Fruit fly (Drosophila melanogaster) whole organism, embryonic: ENCODE results near the gene nonA.

Experiments
- CG10431 ChIP-seq: fragments of 200-800 bp; sonication (Bioruptor generic); optimal IDR thresholded peaks from 3 replicates; lab custom pipeline; 2018; ENCODE audit warnings: missing biosample characterization, mild to moderate bottlenecking, missing genetic modification characterization
- CG10543 ChIP-seq: fragments of 200-800 bp; sonication (Bioruptor generic); optimal IDR thresholded peaks from 3 replicates; lab custom pipeline; 2017; ENCODE audit warnings: missing biosample characterization, mild to moderate bottlenecking, missing genetic modification characterization, moderate library complexity
- CG11696 ChIP-seq: fragments of 200-800 bp; sonication (Bioruptor generic); IDR thresholded peaks from 2 replicates; pipeline ENCODE4 v1.3.6; 2022; ENCODE audit warnings: missing biosample characterization, missing genetic modification characterization
- CG12942 ChIP-seq: fragments of 200-800 bp; sonication (Bioruptor generic); optimal IDR thresholded peaks from 3 replicates; lab custom pipeline; 2016; ENCODE audit warnings: missing biosample characterization, missing genetic modification characterization
- CG14710 ChIP-seq: fragments of 200-800 bp; sonication (Bioruptor generic); optimal IDR thresholded peaks from 3 replicates; lab custom pipeline; 2019; ENCODE audit warnings: missing biosample characterization, mild to moderate bottlenecking, missing genetic modification characterization, moderate library complexity
- CG15514 ChIP-seq: fragments of 200-800 bp; sonication (Bioruptor generic); optimal IDR thresholded peaks from 3 replicates; lab custom pipeline; 2017; ENCODE audit warnings: missing biosample characterization, missing genetic modification characterization, mild to moderate bottlenecking, moderate library complexity, missing genetic modification reagents
- CG17361 ChIP-seq: fragments of 200-800 bp; sonication (Bioruptor generic); IDR thresholded peaks from 3 replicates; pipeline ENCODE4 v1.3.6; 2022; ENCODE audit warnings: missing biosample characterization, missing genetic modification characterization
- CG2116 ChIP-seq: fragments of 200-800 bp; sonication (Bioruptor generic); optimal IDR thresholded peaks from 3 replicates; lab custom pipeline; 2018; ENCODE audit warnings: missing biosample characterization, mild to moderate bottlenecking, missing genetic modification characterization
- CG31224 ChIP-seq: fragments of 200-800 bp; sonication (Bioruptor generic); IDR thresholded peaks from 2 replicates; pipeline ENCODE4 v1.3.6; 2022; ENCODE audit warnings: missing biosample characterization, missing genetic modification characterization
- CG3726 ChIP-seq: fragments of 200-800 bp; sonication (Bioruptor generic); IDR thresholded peaks from 3 replicates; pipeline ENCODE4, ENCODE4 v1.3.6; 2022; ENCODE audit warnings: missing biosample characterization, missing genetic modification characterization
- CG4854 ChIP-seq: fragments of 200-800 bp; sonication (Bioruptor generic); optimal IDR thresholded peaks from 2 replicates; lab custom pipeline; 2016; ENCODE audit warnings: missing biosample characterization, missing genetic modification characterization, inconsistent platforms
- CG6175 ChIP-seq: fragments of 200-800 bp; sonication (Bioruptor generic); IDR thresholded peaks from 3 replicates; pipeline ENCODE4 v1.3.6; 2022; ENCODE audit warnings: missing biosample characterization, missing genetic modification characterization
- CG6683 ChIP-seq: fragments of 200-800 bp; sonication (Bioruptor generic); optimal IDR thresholded peaks from 2 replicates; lab custom pipeline; 2017; ENCODE audit warnings: missing biosample characterization, mild to moderate bottlenecking, missing genetic modification characterization, missing genetic modification reagents
- CG6689 ChIP-seq: fragments of 200-800 bp; sonication (Bioruptor generic); IDR thresholded peaks from 2 replicates; pipeline ENCODE4 v1.3.6; 2022; ENCODE audit warnings: missing biosample characterization, missing genetic modification characterization
- CG6791 ChIP-seq: fragments of 200-800 bp; sonication (Bioruptor generic); IDR thresholded peaks from 3 replicates; pipeline ENCODE4 v1.3.6; 2022; ENCODE audit warnings: missing biosample characterization, missing genetic modification characterization; ENCODE audit not compliant: partially characterized antibody
- CG7786 ChIP-seq: fragments of 200-800 bp; sonication (Bioruptor generic); optimal IDR thresholded peaks from 2 replicates; lab custom pipeline; 2016; ENCODE audit warnings: missing biosample characterization, missing genetic modification characterization
- CG8765 ChIP-seq: fragments of 200-800 bp; sonication (Bioruptor generic); IDR thresholded peaks from 2 replicates; pipeline ENCODE4 v1.3.6; 2022; ENCODE audit warnings: missing biosample characterization, missing genetic modification characterization
- CG8924 ChIP-seq: fragments of 200-800 bp; optimal IDR thresholded peaks from 3 replicates; lab custom pipeline; 2019; ENCODE audit warnings: missing biosample characterization, mild to moderate bottlenecking, missing genetic modification characterization, moderate library complexity
- CG9215 ChIP-seq: fragments of 200-800 bp; sonication (Bioruptor generic); IDR thresholded peaks from 2 replicates; pipeline ENCODE4 v1.3.6; 2022; ENCODE audit warnings: missing biosample characterization, missing genetic modification characterization
- CG9727 ChIP-seq: fragments of 200-800 bp; sonication (Bioruptor generic); optimal IDR thresholded peaks from 3 replicates; lab custom pipeline; 2017; ENCODE audit warnings: missing biosample characterization, mild to moderate bottlenecking, missing genetic modification characterization
- D19A ChIP-seq: fragments of 200-800 bp; optimal IDR thresholded peaks from 3 replicates; lab custom pipeline; 2019; ENCODE audit warnings: missing biosample characterization, mild to moderate bottlenecking, missing genetic modification characterization, moderate library complexity
- Doc3 ChIP-seq: fragments of 200-800 bp; sonication (Bioruptor generic); IDR thresholded peaks from 3 replicates; pipeline ENCODE4 v1.3.6; 2022; ENCODE audit warnings: missing biosample characterization, missing genetic modification characterization; ENCODE audit not compliant: partially characterized antibody
- Drgx ChIP-seq: fragments of 200-800 bp; sonication (Bioruptor generic); IDR thresholded peaks from 2 replicates; pipeline ENCODE4 v1.3.6; 2022; ENCODE audit warnings: missing biosample characterization, missing genetic modification characterization
- E2f2 ChIP-seq: fragments of 200-800 bp; sonication (Bioruptor generic); IDR thresholded peaks from 2 replicates; pipeline ENCODE4 v1.3.6; 2022; ENCODE audit warnings: missing biosample characterization, missing genetic modification characterization
- Myb ChIP-seq: fragments of 200-800 bp; sonication (Bioruptor generic); optimal IDR thresholded peaks from 2 replicates; lab custom pipeline; 2016; ENCODE audit warnings: missing biosample characterization, missing genetic modification characterization
- NfI ChIP-seq: fragments of 200-800 bp; sonication (Bioruptor generic); optimal IDR thresholded peaks from 3 replicates; lab custom pipeline; 2018; ENCODE audit warnings: missing biosample characterization, mild to moderate bottlenecking, missing genetic modification characterization, moderate library complexity
- TFAM ChIP-seq: fragments of 200-800 bp; sonication (Bioruptor generic); optimal IDR thresholded peaks from 2 replicates; lab custom pipeline; 2017; ENCODE audit warnings: missing biosample characterization, missing genetic modification characterization, inconsistent platforms
- Taf1 ChIP-seq: fragments of 200-800 bp; sonication (Bioruptor generic); IDR thresholded peaks from 2 replicates; pipeline ENCODE4 v1.3.6; 2022; ENCODE audit warnings: missing biosample characterization, missing genetic modification characterization
- bowl ChIP-seq: fragments of 200-800 bp; sonication (Bioruptor generic); IDR thresholded peaks from 2 replicates; pipeline ENCODE4 v1.3.6; 2022; ENCODE audit warnings: missing biosample characterization, missing genetic modification characterization
- btn ChIP-seq: fragments of 200-800 bp; sonication (Bioruptor generic); optimal IDR thresholded peaks from 2 replicates; lab custom pipeline; 2016; ENCODE audit warnings: missing biosample characterization, missing genetic modification characterization
- caup ChIP-seq: fragments of 200-800 bp; sonication (Bioruptor generic); optimal IDR thresholded peaks from 3 replicates; lab custom pipeline; 2017; ENCODE audit warnings: missing biosample characterization, mild to moderate bottlenecking, missing genetic modification characterization, moderate library complexity; ENCODE audit not compliant: severe bottlenecking
- chn ChIP-seq: fragments of 200-800 bp; sonication (Bioruptor generic); optimal IDR thresholded peaks from 2 replicates; lab custom pipeline; 2016; ENCODE audit warnings: missing biosample characterization, missing genetic modification characterization
- cwo ChIP-seq: fragments of 200-800 bp; sonication (Bioruptor generic); optimal IDR thresholded peaks from 3 replicates; lab custom pipeline; 2017; ENCODE audit warnings: missing biosample characterization, missing genetic modification characterization, mild to moderate bottlenecking, moderate library complexity, missing genetic modification reagents
- disco-r ChIP-seq: fragments of 200-800 bp; sonication (Bioruptor generic); optimal IDR thresholded peaks from 2 replicates; lab custom pipeline; 2016; ENCODE audit warnings: missing biosample characterization, missing genetic modification characterization
- en ChIP-seq: fragments of 200-800 bp; sonication (Bioruptor generic); optimal IDR thresholded peaks from 2 replicates; lab custom pipeline; 2016; ENCODE audit warnings: missing biosample characterization, missing genetic modification characterization
- eyg ChIP-seq: fragments of 200-800 bp; sonication (Bioruptor generic); optimal IDR thresholded peaks from 3 replicates; lab custom pipeline; 2016; ENCODE audit warnings: missing biosample characterization, missing genetic modification characterization
- gem ChIP-seq: fragments of 200-800 bp; sonication (Bioruptor generic); optimal IDR thresholded peaks from 2 replicates; lab custom pipeline; 2019; ENCODE audit warnings: missing biosample characterization, mild to moderate bottlenecking, missing genetic modification characterization, moderate library complexity
- gsb-n ChIP-seq: fragments of 200-800 bp; sonication (Bioruptor generic); optimal IDR thresholded peaks from 3 replicates; lab custom pipeline; 2018; ENCODE audit warnings: missing biosample characterization, mild to moderate bottlenecking, missing genetic modification characterization
- kni ChIP-seq: fragments of 200-800 bp; sonication (Bioruptor generic); optimal IDR thresholded peaks from 3 replicates; lab custom pipeline; 2017; ENCODE audit warnings: mild to moderate bottlenecking, missing biosample characterization, missing genetic modification reagents, missing genetic modification characterization
- oc ChIP-seq: fragments of 200-800 bp; sonication (Bioruptor generic); optimal IDR thresholded peaks from 2 replicates; lab custom pipeline; 2018; ENCODE audit warnings: missing biosample characterization, mild to moderate bottlenecking, missing genetic modification characterization, moderate library complexity
- onecut ChIP-seq: fragments of 200-800 bp; sonication (Bioruptor generic); IDR thresholded peaks from 2 replicates; pipeline ENCODE4 v1.3.6; 2022; ENCODE audit warnings: missing biosample characterization, missing genetic modification characterization
- otp ChIP-seq: fragments of 200-800 bp; sonication (Bioruptor generic); IDR thresholded peaks from 3 replicates; pipeline ENCODE4, ENCODE4 v1.3.6; 2022; ENCODE audit warnings: missing biosample characterization, missing genetic modification characterization
- peb ChIP-seq: fragments of 200-800 bp; sonication (Bioruptor generic); IDR thresholded peaks from 2 replicates; pipeline ENCODE4 v1.3.6; 2022; ENCODE audit warnings: missing biosample characterization, missing genetic modification characterization
- run ChIP-seq: fragments of 200-800 bp; sonication (Bioruptor generic); optimal IDR thresholded peaks from 3 replicates; lab custom pipeline; 2018; ENCODE audit warnings: missing biosample characterization, mild to moderate bottlenecking, missing genetic modification characterization
- scrt ChIP-seq: fragments of 200-800 bp; sonication (Bioruptor generic); optimal IDR thresholded peaks from 2 replicates; lab custom pipeline; 2018; ENCODE audit warnings: missing biosample characterization, mild to moderate bottlenecking, missing genetic modification characterization, moderate library complexity
- slp2 ChIP-seq: fragments of 200-800 bp; sonication (Bioruptor generic); optimal IDR thresholded peaks from 2 replicates; lab custom pipeline; 2016; ENCODE audit warnings: missing biosample characterization, missing genetic modification characterization
- ssp ChIP-seq: fragments of 200-800 bp; sonication (Bioruptor generic); IDR thresholded peaks from 2 replicates; pipeline ENCODE4 v1.3.6; 2022; ENCODE audit warnings: missing biosample characterization, missing genetic modification characterization
- stwl ChIP-seq: fragments of 200-800 bp; sonication (Bioruptor generic); optimal IDR thresholded peaks from 3 replicates; lab custom pipeline; 2018; ENCODE audit warnings: missing biosample characterization, mild to moderate bottlenecking, missing genetic modification characterization, moderate library complexity
- z ChIP-seq: fragments of 200-800 bp; sonication (Bioruptor generic); IDR thresholded peaks from 3 replicates; pipeline ENCODE4 v1.3.6; 2022; ENCODE audit warnings: missing biosample characterization, missing genetic modification characterization
- zfh2 ChIP-seq: fragments of 200-800 bp; sonication (Bioruptor generic); optimal IDR thresholded peaks from 2 replicates; lab custom pipeline; 2016; ENCODE audit warnings: missing biosample characterization, missing genetic modification characterization

The nonA gene

DNA sequence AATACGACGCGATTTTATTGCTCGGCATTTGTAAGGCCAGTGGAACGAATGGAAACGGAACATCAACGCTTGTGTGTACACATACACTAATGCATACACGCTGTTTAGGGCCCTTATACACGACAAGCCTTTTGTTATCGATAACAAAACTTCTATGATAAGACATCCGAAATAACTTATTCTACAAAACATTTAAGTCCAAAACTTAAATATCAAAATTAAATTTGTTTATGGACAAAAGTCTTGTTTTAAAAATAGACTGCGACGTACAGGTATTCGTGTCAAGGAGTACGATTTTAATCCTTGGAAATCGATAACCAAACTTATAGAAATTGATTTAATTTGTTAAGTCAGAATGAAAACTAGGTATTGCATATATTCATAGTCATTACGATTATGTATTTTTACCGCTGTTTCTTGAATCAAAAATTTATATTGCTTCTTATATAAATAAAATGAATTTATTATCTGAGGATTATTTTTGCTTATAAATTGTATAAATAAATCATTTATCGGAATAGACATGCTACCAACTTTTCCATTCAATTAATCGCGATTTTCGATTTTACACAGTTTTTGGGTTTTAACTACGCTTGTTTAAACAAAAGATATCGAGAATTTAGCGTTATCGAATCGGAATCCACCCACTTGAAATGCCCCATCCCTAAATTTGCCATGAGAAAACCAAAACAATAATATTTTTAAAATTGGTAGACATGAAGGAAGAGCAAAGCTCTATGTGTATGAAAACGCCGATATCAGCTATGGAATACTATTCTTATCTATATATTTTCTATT is 48.1 kb upstream of the nonA start, which contains the start of the genes CG9915 and SWIP (continued):
- TF ChIP-seq bowl (GFP tag; lab: Robert Waterston, UW) (no peak), CG9215 (no peak), Taf1 (GFP tag; lab: Robert Waterston, UW) (no peak), CG7786 (GFP tag; lab: Kevin White, UChicago) (peak; percentile 15), CG6689 (GFP tag; lab: Robert Waterston, UW) (no peak), stwl (peak; percentile 38), run (tag; lab: Kevin White, UChicago) (no peak), otp (GFP tag; lab: Robert Waterston, UW) (no peak), peb (GFP tag; lab: Robert Waterston, UW) (no peak), CG6175 (GFP tag; lab: Robert Waterston, UW) (no peak), E2f2 (GFP tag; lab: Robert Waterston, UW) (peak; percentile 48), slp2 (GFP tag; lab: Kevin White, UChicago) (no peak), CG11696 (no peak), kni (GFP tag; lab: Kevin White, UChicago) (no peak), gsb-n (tag; lab: Kevin White, UChicago) (no peak), Doc3 (no peak), CG15514 (peak; percentile 19), D19A (tag; lab: Kevin White, UChicago) (no peak), CG3726 (GFP tag; lab: Robert Waterston, UW) (no peak), onecut (GFP tag; lab: Robert Waterston, UW) (no peak), z (GFP tag; lab: Robert Waterston, UW) (no peak), caup (GFP tag; lab: Kevin White, UChicago) (no peak), zfh2 (GFP tag; lab: Kevin White, UChicago) (no peak), CG12942 (GFP tag; lab: Kevin White, UChicago) (no peak), CG10543 (GFP tag; lab: Kevin White, UChicago) (no peak), CG31224 (no peak), en (GFP tag; lab: Kevin White, UChicago) (no peak), CG10431 (GFP tag; lab: Kevin White, UChicago) (no peak), CG8924 (tag; lab: Kevin White, UChicago) (peak; percentile 33), TFAM (GFP tag; lab: Kevin White, UChicago) (no peak), NfI (GFP tag; lab: Kevin White, UChicago) (no peak), ssp (no peak), btn (GFP tag; lab: Kevin White, UChicago) (no peak), disco-r (GFP tag; lab: Kevin White, UChicago) (no peak), CG8765 (GFP tag; lab: Robert Waterston, UW) (no peak), CG6791 (peak; percentile 74), Myb (GFP tag; lab: Kevin White, UChicago) (no peak), Drgx (GFP tag; lab: Robert Waterston, UW) (no peak), CG9727 (GFP tag; lab: Kevin White, UChicago) (peak; percentile 22), eyg (GFP tag; lab: Kevin White, UChicago) (no peak), CG14710 (tag; lab: Kevin White, UChicago) (peak; percentile 40), chn (GFP tag; lab: Kevin White, UChicago) (no peak), oc (no peak), CG6683 (GFP tag; lab: Kevin White, UChicago) (no peak), gem (tag; lab: Kevin White, UChicago) (peak; percentile 40), CG2116 (GFP tag; lab: Kevin White, UChicago) (peak; percentile 76), CG4854 (no peak), scrt (no peak), cwo (GFP tag; lab: Kevin White, UChicago) (no peak), CG17361 (peak; percentile 46; the same call in 1 of the 3 replicates)
